Worm (Caenorhabditis elegans): ENCODE measurements around the gene cdf-2.

ce11 chrX:12435246-12435645 is 31.5 kb downstream of the cdf-2 start:
- TF ChIP-seq nhr-10 (tag; optimal IDR thresholded peaks at IDR 0.05), result no peak
- no peak for TF ChIP-seq sma-3 (GFP tag; optimal IDR thresholded peaks at IDR 0.05)
- TF ChIP-seq mdl-1 (tag; optimal IDR thresholded peaks at IDR 0.05), result no peak

Measured in whole organism, L2 larva.